Worm (Caenorhabditis elegans) whole organism, L3 larva: ENCODE results near the gene Y38H8A.1.
"Not testable (repeated sequence)": the region's sequence is repeated elsewhere in the genome, so short reads cannot be mapped to it uniquely, and the experiment has no call there.

Experiments used
- ZK546.5 ChIP-seq: sonication (generic microtip); optimal IDR thresholded peaks from 2 replicates; lab custom pipeline; 2017; ENCODE audit warnings: missing biosample characterization, missing genetic modification characterization
- aly-2 ChIP-seq: fragments of 150-350 bp; optimal IDR thresholded peaks from 2 replicates; lab custom pipeline; 2014; ENCODE audit warnings: missing biosample characterization, missing genetic modification characterization
- ama-1 ChIP-seq: fragments of 150-350 bp; optimal IDR thresholded peaks from 2 replicates; lab custom pipeline; 2018
- ceh-82 ChIP-seq: fragments of 150-350 bp; optimal IDR thresholded peaks from 2 replicates; lab custom pipeline; 2014; ENCODE audit warnings: missing biosample characterization, missing genetic modification characterization
- ceh-9 ChIP-seq: sonication (generic microtip); optimal IDR thresholded peaks from 2 replicates; lab custom pipeline; 2018; ENCODE audit warnings: missing biosample characterization, missing genetic modification characterization
- egl-27 ChIP-seq: sonication (generic microtip); optimal IDR thresholded peaks from 4 replicates; lab custom pipeline; 2017; ENCODE audit warnings: missing biosample characterization, missing genetic modification reagents, missing genetic modification characterization
- egl-5 ChIP-seq: fragments of 150-350 bp; optimal IDR thresholded peaks from 2 replicates; lab custom pipeline; 2017; ENCODE audit warnings: missing biosample characterization, missing genetic modification reagents, missing genetic modification characterization, inconsistent platforms
- elt-1 ChIP-seq: fragments of 150-350 bp; optimal IDR thresholded peaks from 2 replicates; lab custom pipeline; 2014; ENCODE audit warnings: missing biosample characterization, missing genetic modification characterization
- elt-2 ChIP-seq: sonication (generic microtip); optimal IDR thresholded peaks from 2 replicates; lab custom pipeline; 2016; ENCODE audit warnings: missing genetic modification reagents, mild to moderate bottlenecking, missing genetic modification characterization, missing compliant biosample characterization
- elt-3 ChIP-seq, 3 experiments: fragments of 150-350 bp in 1 of 3; sonication (generic microtip) in 2 of 3; optimal IDR thresholded peaks; 2 replicates in 2 of 3; 4 replicates in 1 of 3; lab custom pipeline; 2014 to 2017; ENCODE audit warnings: missing biosample characterization in 3 of 3, missing genetic modification characterization in 3 of 3
- fkh-10 ChIP-seq: sonication (generic microtip); optimal IDR thresholded peaks from 2 replicates; lab custom pipeline; 2017; ENCODE audit warnings: missing biosample characterization, missing genetic modification reagents, missing genetic modification characterization
- fkh-2 ChIP-seq: fragments of 150-350 bp; optimal IDR thresholded peaks from 2 replicates; lab custom pipeline; 2014; ENCODE audit warnings: missing biosample characterization, missing genetic modification reagents, missing genetic modification characterization
- fos-1 ChIP-seq: fragments of 150-350 bp; optimal IDR thresholded peaks from 2 replicates; lab custom pipeline; 2014; ENCODE audit warnings: missing biosample characterization, missing genetic modification characterization
- hmg-11 ChIP-seq: sonication (generic microtip); optimal IDR thresholded peaks from 2 replicates; lab custom pipeline; 2016; ENCODE audit warnings: missing genetic modification characterization, missing compliant biosample characterization
- jun-1 ChIP-seq: fragments of 150-350 bp; optimal IDR thresholded peaks from 2 replicates; lab custom pipeline; 2014; ENCODE audit warnings: missing biosample characterization, missing genetic modification reagents, missing genetic modification characterization
- lin-15B ChIP-seq: fragments of 150-350 bp; optimal IDR thresholded peaks from 2 replicates; lab custom pipeline; 2014; ENCODE audit warnings: missing biosample characterization, missing genetic modification characterization
- lin-39 ChIP-seq: fragments of 150-350 bp; optimal IDR thresholded peaks from 2 replicates; lab custom pipeline; 2018; ENCODE audit warnings: missing biosample characterization, missing genetic modification reagents, missing genetic modification characterization
- lsy-12 ChIP-seq: sonication (generic microtip); optimal IDR thresholded peaks from 2 replicates; lab custom pipeline; 2016; ENCODE audit warnings: mild to moderate bottlenecking, missing genetic modification characterization, missing compliant biosample characterization
- mdl-1 ChIP-seq: fragments of 150-350 bp; optimal IDR thresholded peaks from 2 replicates; lab custom pipeline; 2014; ENCODE audit warnings: missing biosample characterization, missing genetic modification characterization
- mml-1 ChIP-seq: fragments of 150-350 bp; sonication (generic microtip); optimal IDR thresholded peaks from 3 replicates; lab custom pipeline; 2014; ENCODE audit warnings: missing biosample characterization, missing genetic modification characterization
- nfya-1 ChIP-seq: sonication (generic microtip); optimal IDR thresholded peaks from 2 replicates; lab custom pipeline; 2017; ENCODE audit warnings: missing genetic modification characterization, mild to moderate bottlenecking, missing compliant biosample characterization, antibody characterized with exemption, moderate library complexity; ENCODE audit not compliant: insufficient read depth
- nhr-11 ChIP-seq: fragments of 150-350 bp; optimal IDR thresholded peaks from 2 replicates; lab custom pipeline; 2014; ENCODE audit warnings: missing biosample characterization, missing genetic modification characterization
- nhr-12 ChIP-seq: fragments of 150-350 bp; optimal IDR thresholded peaks from 2 replicates; lab custom pipeline; 2014; ENCODE audit warnings: missing biosample characterization, missing genetic modification characterization
- nhr-23 ChIP-seq: fragments of 150-350 bp; optimal IDR thresholded peaks from 2 replicates; lab custom pipeline; 2014; ENCODE audit warnings: missing biosample characterization, missing genetic modification reagents, missing genetic modification characterization
- nhr-237 ChIP-seq: fragments of 150-350 bp; optimal IDR thresholded peaks from 2 replicates; lab custom pipeline; 2014; ENCODE audit warnings: missing biosample characterization, missing genetic modification characterization
- nhr-25 ChIP-seq: sonication (generic microtip); optimal IDR thresholded peaks from 2 replicates; lab custom pipeline; 2017; ENCODE audit warnings: missing biosample characterization, missing genetic modification characterization
- nhr-28 ChIP-seq: fragments of 150-350 bp; optimal IDR thresholded peaks from 2 replicates; lab custom pipeline; 2014; ENCODE audit warnings: missing biosample characterization, missing genetic modification characterization
- nhr-43 ChIP-seq: sonication (generic microtip); optimal IDR thresholded peaks from 2 replicates; lab custom pipeline; 2016; ENCODE audit warnings: mild to moderate bottlenecking, missing genetic modification characterization, missing compliant biosample characterization; ENCODE audit not compliant: poor library complexity, severe bottlenecking
- nhr-67 ChIP-seq: fragments of 150-350 bp; optimal IDR thresholded peaks from 2 replicates; lab custom pipeline; 2014; ENCODE audit warnings: missing biosample characterization, missing genetic modification characterization
- pha-4 ChIP-seq: fragments of 150-350 bp; optimal IDR thresholded peaks from 2 replicates; lab custom pipeline; 2014; ENCODE audit warnings: missing biosample characterization, missing genetic modification reagents, missing genetic modification characterization
- sea-2 ChIP-seq: fragments of 150-350 bp; sonication (generic microtip); optimal IDR thresholded peaks from 4 replicates; lab custom pipeline; 2014; ENCODE audit warnings: missing biosample characterization, missing genetic modification reagents, missing genetic modification characterization
- snpc-4 ChIP-seq: fragments of 150-350 bp; optimal IDR thresholded peaks from 2 replicates; lab custom pipeline; 2014; ENCODE audit warnings: missing biosample characterization, missing genetic modification characterization
- unc-39 ChIP-seq: sonication (generic microtip); optimal IDR thresholded peaks from 4 replicates; lab custom pipeline; 2017; ENCODE audit warnings: missing biosample characterization, missing genetic modification characterization
- zag-1 ChIP-seq: fragments of 150-350 bp; optimal IDR thresholded peaks from 2 replicates; lab custom pipeline; 2014; ENCODE audit warnings: missing biosample characterization, missing genetic modification characterization
- ztf-4 ChIP-seq: fragments of 150-350 bp; optimal IDR thresholded peaks from 2 replicates; lab custom pipeline; 2014; ENCODE audit warnings: missing biosample characterization, missing genetic modification characterization

The Y38H8A.1 gene

ce11 chrIV:13482469-13482868, at the start of gene Y38H8A.1:
Gene Y38H8A.1 (plus strand): TSS chrIV:13482769.
- TF ChIP-seq hmg-11 (tag; lab: Kevin White, UChicago) (no peak), unc-39 (tag; lab: Kevin White, UChicago) (no peak), elt-3 (tag; optimal IDR thresholded peaks at IDR 0.05; lab: Kevin White, UChicago) (no peak), pha-4 (tag; lab: Kevin White, UChicago) (no peak), ztf-4 (tag; lab: Kevin White, UChicago) (no peak), aly-2 (tag; lab: Kevin White, UChicago) (no peak), nhr-12 (tag; lab: Kevin White, UChicago) (no peak), lin-15B (tag; lab: Kevin White, UChicago) (no peak), ceh-82 (tag; lab: Kevin White, UChicago) (no peak)

ce11 chrIV:13433904-13434303, 48.7 kb upstream of the Y38H8A.1 start, which contains the start of gene K09B11.5:
Gene K09B11.5 (minus strand): TSS chrIV:13434004.
- TF ChIP-seq ceh-9 (tag; lab: Kevin White, UChicago); sea-2 (GFP tag; lab: Kevin White, UChicago); zag-1 (tag; lab: Kevin White, UChicago): not testable (repeated sequence)

- TF ChIP-seq ztf-4 (tag; lab: Kevin White, UChicago) (no peak), elt-1 (tag; lab: Kevin White, UChicago) (no peak), fkh-2 (no peak), fos-1 (tag; lab: Kevin White, UChicago) (no peak)
Measured at ce11 chrIV:13445275-13445674, 37.3 kb upstream of the Y38H8A.1 start, which contains the start of gene mam-3. Gene mam-3 (minus strand): TSS chrIV:13445375.

ce11 chrIV:13450740-13451139, 31.8 kb upstream of the Y38H8A.1 start:
- TF ChIP-seq lin-15B (tag; lab: Kevin White, UChicago) (no peak), nhr-28 (no peak), nhr-25 (tag; lab: Kevin White, UChicago) (no peak), snpc-4 (no peak), ama-1 (lab: Kevin White, UChicago) (no peak), nhr-23 (tag; lab: Kevin White, UChicago) (no peak), mdl-1 (tag; lab: Kevin White, UChicago) (no peak), egl-5 (no peak)

- TF ChIP-seq lin-39 (tag; lab: Kevin White, UChicago) (no peak), nhr-25 (tag; lab: Kevin White, UChicago) (no peak), nfya-1 (tag; lab: Kevin White, UChicago) (peak; percentile 37), egl-5 (no peak), mml-1 (no peak), nhr-237 (tag; lab: Kevin White, UChicago) (no peak), nhr-43 (tag; lab: Kevin White, UChicago) (no peak), elt-2 (tag; lab: Kevin White, UChicago) (no peak), nhr-23 (tag; lab: Kevin White, UChicago) (peak; percentile 1), nhr-12 (tag; lab: Kevin White, UChicago) (no peak), snpc-4 (no peak), pha-4 (tag; lab: Kevin White, UChicago) (peak; percentile 46), elt-1 (tag; lab: Kevin White, UChicago) (no peak), fos-1 (tag; lab: Kevin White, UChicago) (no peak), ceh-82 (tag; lab: Kevin White, UChicago) (no peak), lin-15B (tag; lab: Kevin White, UChicago) (peak; percentile 60), egl-27 (tag; lab: Kevin White, UChicago) (no peak), nhr-28 (no peak), lsy-12 (no peak), ZK546.5 (tag; lab: Kevin White, UChicago) (no peak), ztf-4 (tag; lab: Kevin White, UChicago) (no peak), jun-1 (tag; lab: Kevin White, UChicago) (no peak), nhr-67 (tag; lab: Kevin White, UChicago) (no peak), elt-3 (tag; optimal IDR thresholded peaks at IDR 0.05; lab: Kevin White, UChicago) (no peak), ceh-9 (tag; lab: Kevin White, UChicago) (no peak), nhr-11 (tag; lab: Kevin White, UChicago) (no peak), fkh-10 (GFP tag; lab: Kevin White, UChicago) (no peak), aly-2 (tag; lab: Kevin White, UChicago) (no peak)
Measured at ce11 chrIV:13453509-13453908, 29.1 kb upstream of the Y38H8A.1 start.
